Fruit fly (Drosophila melanogaster): ENCODE measurements around the gene CG3437.
A peak's percentile ranks its signal among the peaks of the same experiment; 100 is the strongest.

The CG3437 gene

dm6 chr3L:9476829-9477228 lies 19.4 kb upstream of the CG3437 start, which contains the start of the genes Uch-L5 and Jarid2 (continued):
- TF ChIP-seq kay (GFP tag; optimal IDR thresholded peaks at IDR 0.05): peak; percentile 51
- peak; percentile 78 for TF ChIP-seq Antp (GFP tag; optimal IDR thresholded peaks at IDR 0.05)
- peak; percentile 60 for TF ChIP-seq Lhr (GFP tag; optimal IDR thresholded peaks at IDR 0.05)
- TF ChIP-seq yki (optimal IDR thresholded peaks at IDR 0.05): no peak
- TF ChIP-seq Abd-B (GFP tag; optimal IDR thresholded peaks at IDR 0.05): no peak
- 0 out of 4 replicates have a peak, but pooled peaks have one; percentile 7 for TF ChIP-seq chinmo (GFP tag; IDR thresholded peaks at IDR 0.05; ENCODE audit: partially characterized antibody)
- peak; percentile 67 for TF ChIP-seq CG42726 (GFP tag; IDR thresholded peaks at IDR 0.05; ENCODE audit: partially characterized antibody)
- no peak for TF ChIP-seq Sox100B (GFP tag; optimal IDR thresholded peaks at IDR 0.05)
- TF ChIP-seq CG13775 (GFP tag; optimal IDR thresholded peaks at IDR 0.05): no peak
- peak; percentile 21 for TF ChIP-seq Atf3 (GFP tag; optimal IDR thresholded peaks at IDR 0.05)
- peak; percentile 63 for TF ChIP-seq ind (GFP tag; optimal IDR thresholded peaks at IDR 0.05)
- peak; percentile 60 for TF ChIP-seq Adf1 (GFP tag; IDR thresholded peaks at IDR 0.05)
- TF ChIP-seq B-H2 (GFP tag; optimal IDR thresholded peaks at IDR 0.05): peak; percentile 38
- TF ChIP-seq Optix (GFP tag; IDR thresholded peaks at IDR 0.05): 0 out of 3 replicates have a peak, but pooled peaks have one; percentile 37
- peak; percentile 95 for TF ChIP-seq Ets65A (GFP tag)
- TF ChIP-seq schlank (tag; optimal IDR thresholded peaks at IDR 0.05): peak; percentile 28
- TF ChIP-seq repo (GFP tag; optimal IDR thresholded peaks at IDR 0.05): peak; percentile 61
- TF ChIP-seq CoRest (tag; optimal IDR thresholded peaks at IDR 0.05): peak; percentile 28
- TF ChIP-seq onecut (GFP tag; IDR thresholded peaks at IDR 0.05): peak; percentile 31
- peak; percentile 55 for TF ChIP-seq Hmr (GFP tag; optimal IDR thresholded peaks at IDR 0.05)
- peak; percentile 98 for TF ChIP-seq CG7928 (GFP tag; optimal IDR thresholded peaks at IDR 0.05)
- no peak for TF ChIP-seq lbe (GFP tag; optimal IDR thresholded peaks at IDR 0.05)
- peak; percentile 45 for TF ChIP-seq Bgb (GFP tag; IDR thresholded peaks at IDR 0.05; ENCODE audit: partially characterized antibody)
- no peak for TF ChIP-seq CG6683 (GFP tag; optimal IDR thresholded peaks at IDR 0.05)
- no peak for TF ChIP-seq tna (GFP tag; IDR thresholded peaks at IDR 0.05; ENCODE audit: partially characterized antibody)
- TF ChIP-seq CG9932 (GFP tag; IDR thresholded peaks at IDR 0.05): peak; percentile 23; the same call in 1 of the 2 replicates
- TF ChIP-seq luna (GFP tag; optimal IDR thresholded peaks at IDR 0.05): no peak
- TF ChIP-seq CG33557 (GFP tag; optimal IDR thresholded peaks at IDR 0.05): peak; percentile 7
- no peak for TF ChIP-seq Fer2 (tag; optimal IDR thresholded peaks at IDR 0.05)
- no peak for TF ChIP-seq CG10565 (GFP tag; optimal IDR thresholded peaks at IDR 0.05)
- TF ChIP-seq pros (GFP tag; optimal IDR thresholded peaks at IDR 0.05): no peak
- peak; percentile 65 for TF ChIP-seq chn (GFP tag; optimal IDR thresholded peaks at IDR 0.05)
- peak; percentile 98 for TF ChIP-seq YL-1 (GFP tag; optimal IDR thresholded peaks at IDR 0.05)
- TF ChIP-seq CG34224 (GFP tag; IDR thresholded peaks at IDR 0.05; ENCODE audit: partially characterized antibody): peak; percentile 29; the same call in 1 of the 3 replicates
- TF ChIP-seq CG18619 (GFP tag; optimal IDR thresholded peaks at IDR 0.05): peak; percentile 6
- TF ChIP-seq CTCF (GFP tag; optimal IDR thresholded peaks at IDR 0.05): peak; percentile 59
- TF ChIP-seq CG7839 (tag; optimal IDR thresholded peaks at IDR 0.05): no peak
- peak; percentile 42 for TF ChIP-seq CG34376 (GFP tag; optimal IDR thresholded peaks at IDR 0.05)

DNA sequence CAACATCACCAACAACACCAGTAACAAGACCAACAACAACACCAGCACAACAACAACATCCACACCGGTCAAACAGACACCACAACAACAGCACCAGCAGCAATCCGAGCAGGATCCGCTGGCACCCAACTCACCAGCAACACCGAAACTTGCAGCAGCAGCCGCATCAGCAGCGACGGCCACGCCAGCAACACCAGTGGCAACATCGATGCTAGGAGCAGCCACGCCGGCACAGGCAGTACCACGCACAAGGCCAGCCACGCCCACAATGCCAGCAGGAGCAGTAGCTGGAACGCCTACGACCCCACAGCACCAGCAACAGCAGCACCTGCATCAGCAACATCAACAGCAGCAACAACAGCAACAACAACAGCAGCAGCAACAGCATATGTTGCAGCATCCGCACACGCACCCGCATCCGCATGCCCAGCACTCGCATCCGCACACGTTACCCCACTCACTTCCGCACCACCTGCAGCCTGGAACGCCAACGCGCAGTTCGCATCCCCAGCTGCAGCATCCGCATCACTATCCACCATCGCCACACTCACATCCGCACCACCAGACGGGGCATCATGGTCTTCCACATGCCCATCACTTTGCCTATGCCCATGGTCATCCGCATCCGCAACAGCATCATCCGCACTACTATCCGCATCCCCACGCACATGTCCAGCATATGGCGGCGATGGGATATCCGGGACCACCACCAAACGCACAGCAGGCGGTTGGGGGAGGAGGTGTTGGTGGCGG lies 13.9 kb upstream of the CG3437 start:
- TF ChIP-seq CG30431 (GFP tag; optimal IDR thresholded peaks at IDR 0.05) (no peak), Dll (GFP tag; IDR thresholded peaks at IDR 0.05; ENCODE audit: partially characterized antibody) (no peak), tio (GFP tag; optimal IDR thresholded peaks at IDR 0.05) (no peak), MESR4 (GFP tag; optimal IDR thresholded peaks at IDR 0.05) (no peak), Opbp (GFP tag; IDR thresholded peaks at IDR 0.05; ENCODE audit: partially characterized antibody) (no peak), Dfd (GFP tag; optimal IDR thresholded peaks at IDR 0.05) (peak in 1 of 2 experiments; percentile 90), CG2199 (GFP tag; IDR thresholded peaks at IDR 0.05) (no peak), Ets65A (GFP tag) (peak; percentile 93), stwl (tag; optimal IDR thresholded peaks at IDR 0.05) (no peak), crp (GFP tag; optimal IDR thresholded peaks at IDR 0.05) (no peak), D (optimal IDR thresholded peaks at IDR 0.05) (no peak), D (GFP tag; optimal IDR thresholded peaks at IDR 0.05) (no peak), Max (GFP tag; optimal IDR thresholded peaks at IDR 0.05) (no peak), ham (GFP tag; IDR thresholded peaks at IDR 0.05) (no peak), CG13775 (GFP tag; optimal IDR thresholded peaks at IDR 0.05) (peak; percentile 83)
